Fruit fly (Drosophila melanogaster): ENCODE measurements around the gene MSBP.

DNA sequence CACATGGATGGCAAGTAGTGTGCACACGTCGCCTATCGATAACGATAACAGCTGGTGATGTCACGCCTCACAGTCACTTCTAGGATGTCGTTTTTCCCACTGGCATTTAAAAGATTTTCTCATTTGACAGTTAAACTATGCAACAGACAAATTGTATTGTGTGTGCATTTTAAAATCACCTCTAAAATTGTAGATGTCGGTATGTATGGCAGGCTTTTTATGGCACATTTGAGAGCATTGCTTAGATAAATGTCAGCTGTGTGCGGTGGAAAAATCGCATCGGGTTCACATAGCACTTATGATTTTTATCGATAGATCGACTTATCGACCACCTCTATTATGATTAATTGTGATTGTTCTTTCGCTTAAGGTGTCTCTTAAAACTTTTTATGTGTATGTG, 45.8 kb downstream of the MSBP start, which contains the start of the genes ArgRS and CG8578:
- TF ChIP-seq CG11902 (GFP tag; optimal IDR thresholded peaks at IDR 0.05) (no peak), ss (GFP tag; optimal IDR thresholded peaks at IDR 0.05) (peak in 1 of 2 experiments; percentile 67), Hr38 (GFP tag; optimal IDR thresholded peaks at IDR 0.05) (no peak), dsx (GFP tag; optimal IDR thresholded peaks at IDR 0.05; ENCODE audit: poor library complexity, severe bottlenecking) (no peak), CG6808 (GFP tag; optimal IDR thresholded peaks at IDR 0.05) (no peak), cyc (GFP tag; optimal IDR thresholded peaks at IDR 0.05) (peak; percentile 36)
